Worm (Caenorhabditis elegans): ENCODE results near the gene sqt-1.

Gene sqt-1

ce11 chrII:11347878-11348556, 10.4 kb upstream of the sqt-1 start, which contains the start of the genes B0491.6 and pigm-1 (continued):
- TF ChIP-seq F57A8.1 (GFP tag; optimal IDR thresholded peaks at IDR 0.05) (no peak), mcd-1 (GFP tag; IDR thresholded peaks at IDR 0.05) (peak; percentile 61; the same call in 1 of the 2 replicates), rec-8 (tag; optimal IDR thresholded peaks at IDR 0.05) (no peak), chd-7 (tag; optimal IDR thresholded peaks at IDR 0.05) (no peak), Y53G8AR.9 (GFP tag; conservative IDR thresholded peaks at IDR 0.05) (no peak), F57C9.4 (tag; optimal IDR thresholded peaks at IDR 0.05) (no peak), Y95B8A.8 (GFP tag; IDR thresholded peaks at IDR 0.05) (no peak), lin-26 (GFP tag; IDR thresholded peaks at IDR 0.05) (no peak), ztf-25 (GFP tag; IDR thresholded peaks at IDR 0.05) (no peak), F23B12.7 (tag; optimal IDR thresholded peaks at IDR 0.05; ENCODE audit: insufficient read depth) (no peak), T07F8.4 (tag; optimal IDR thresholded peaks at IDR 0.05) (no peak), mes-4 (tag; optimal IDR thresholded peaks at IDR 0.05) (no peak), nhr-80 (tag; optimal IDR thresholded peaks at IDR 0.05) (peak; percentile 42), ekl-4 (GFP tag; IDR thresholded peaks at IDR 0.05) (no peak), ccch-3 (GFP tag; optimal IDR thresholded peaks at IDR 0.05) (no peak), lsy-27 (tag; optimal IDR thresholded peaks at IDR 0.05; ENCODE audit: borderline replicate concordance, insufficient read depth) (no peak), ztf-28 (GFP tag; IDR thresholded peaks at IDR 0.05) (no peak), dpff-1 (tag; optimal IDR thresholded peaks at IDR 0.05) (no peak), akir-1 (GFP tag; optimal IDR thresholded peaks at IDR 0.05) (no peak), nhr-179 (tag; optimal IDR thresholded peaks at IDR 0.05) (no peak), bed-2 (GFP tag; IDR thresholded peaks at IDR 0.05) (no peak), atf-7 (tag; optimal IDR thresholded peaks at IDR 0.05) (no peak), madf-8 (GFP tag; conservative IDR thresholded peaks at IDR 0.05) (no peak), tbp1 (GFP tag; optimal IDR thresholded peaks at IDR 0.05) (peak; percentile 30), Y79H2A.3 (GFP tag; conservative IDR thresholded peaks at IDR 0.05) (no peak), tbx-9 (tag; optimal IDR thresholded peaks at IDR 0.05; ENCODE audit: borderline replicate concordance) (no peak), madf-6 (GFP tag; IDR thresholded peaks at IDR 0.05) (peak; percentile 12; the same call in 1 of the 2 replicates), die-1 (tag; optimal IDR thresholded peaks at IDR 0.05) (no peak), ztf-6 (GFP tag; IDR thresholded peaks at IDR 0.05) (no peak), ztf-18 (tag; optimal IDR thresholded peaks at IDR 0.05) (peak; percentile 77), F49E8.2 (tag; optimal IDR thresholded peaks at IDR 0.05; ENCODE audit: insufficient read depth) (no peak), sea-2 (GFP tag; IDR thresholded peaks at IDR 0.05) (no peak), ceh-91 (GFP tag; IDR thresholded peaks at IDR 0.05) (no peak), ztf-22 (GFP tag; optimal IDR thresholded peaks at IDR 0.05) (no peak), B0035.1 (tag; optimal IDR thresholded peaks at IDR 0.05) (no peak), nfya-2 (GFP tag; IDR thresholded peaks at IDR 0.05) (no peak), hrde-1 (tag; optimal IDR thresholded peaks at IDR 0.05; ENCODE audit: borderline replicate concordance) (no peak), ZK185.1 (tag; optimal IDR thresholded peaks at IDR 0.05; ENCODE audit: poor library complexity, severe bottlenecking) (peak; percentile 22), ceh-79 (tag; optimal IDR thresholded peaks at IDR 0.05) (no peak), unc-62 (GFP tag; optimal IDR thresholded peaks at IDR 0.05) (no peak), repo-1 (tag; optimal IDR thresholded peaks at IDR 0.05) (no peak), B0336.3 (GFP tag; IDR thresholded peaks at IDR 0.05) (no peak), efl-1 (GFP tag; optimal IDR thresholded peaks at IDR 0.05) (peak; percentile 72), mxl-1 (tag; optimal IDR thresholded peaks at IDR 0.05) (no peak), rpc-1 (optimal IDR thresholded peaks at IDR 0.05) (no peak), rpc-1 (tag; optimal IDR thresholded peaks at IDR 0.05) (no peak), snpc-1.1 (tag; optimal IDR thresholded peaks at IDR 0.05; ENCODE audit: insufficient read depth) (no peak), gei-17 (GFP tag; optimal IDR thresholded peaks at IDR 0.05) (no peak)

All from whole organism, young adult.